Worm (Caenorhabditis elegans) whole organism, young adult: ENCODE data around the gene set-14.

Source experiments
- F33H1.4 ChIP-seq: fragments of 200-800 bp; sonication (Bioruptor generic); IDR thresholded peaks from 2 replicates; pipeline ENCODE4 v1.3.6; 2022; ENCODE audit warnings: missing genetic modification reagents, missing genetic modification characterization, missing compliant biosample characterization
- Y56A3A.18 ChIP-seq: fragments of 200-800 bp; sonication (Bioruptor generic); IDR thresholded peaks from 2 replicates; pipeline ENCODE4 v1.3.6; 2022; ENCODE audit warnings: missing genetic modification reagents, missing genetic modification characterization, missing compliant biosample characterization
- ama-1 ChIP-seq, 3 experiments: fragments of 150-350 bp in 1 of 3; sonication (generic microtip) in 2 of 3; optimal IDR thresholded peaks; 2 replicates each; lab custom pipeline; 2014 to 2018; ENCODE audit warnings: missing biosample characterization in 2 of 3, missing genetic modification characterization in 2 of 3, missing genetic modification reagents in 2 of 3
- die-1 ChIP-seq: sonication (generic microtip); optimal IDR thresholded peaks from 2 replicates; lab custom pipeline; 2016; ENCODE audit warnings: missing genotype, mild to moderate bottlenecking, missing genetic modification characterization, missing compliant biosample characterization
- dpl-1 ChIP-seq: fragments of 150-350 bp; optimal IDR thresholded peaks from 2 replicates; lab custom pipeline; 2014; ENCODE audit warnings: missing biosample characterization, missing genetic modification reagents, missing genetic modification characterization
- hlh-26 ChIP-seq: fragments of 200-800 bp; sonication (Bioruptor generic); conservative IDR thresholded peaks from 2 replicates; pipeline ENCODE4 v1.3.6; 2022; ENCODE audit warnings: missing genetic modification reagents, missing genetic modification characterization, missing compliant biosample characterization
- lag-1 ChIP-seq: fragments of 200-800 bp; sonication (Bioruptor generic); IDR thresholded peaks from 2 replicates; pipeline ENCODE4 v1.3.6; 2022; ENCODE audit warnings: missing genetic modification reagents, missing genetic modification characterization, missing compliant biosample characterization
- nfya-1 ChIP-seq: sonication (generic microtip); optimal IDR thresholded peaks from 2 replicates; lab custom pipeline; 2017; ENCODE audit warnings: antibody characterized with exemption, missing compliant biosample characterization, missing genetic modification characterization, borderline replicate concordance; ENCODE audit not compliant: insufficient read depth
- nfyb-1 ChIP-seq: fragments of 200-800 bp; sonication (Bioruptor generic); IDR thresholded peaks from 2 replicates; pipeline ENCODE4 v1.3.6; 2022; ENCODE audit warnings: missing genetic modification reagents, missing genetic modification characterization, missing compliant biosample characterization
- tbx-9 ChIP-seq: sonication (generic microtip); optimal IDR thresholded peaks from 2 replicates; lab custom pipeline; 2016; ENCODE audit warnings: borderline replicate concordance, missing genetic modification characterization, inconsistent platforms, missing compliant biosample characterization
- zfh-2 ChIP-seq: fragments of 200-800 bp; sonication (Bioruptor generic); conservative IDR thresholded peaks from 2 replicates; pipeline ENCODE4 v1.3.6; 2022; ENCODE audit warnings: missing genetic modification reagents, missing genetic modification characterization, missing compliant biosample characterization
- ztf-18 ChIP-seq: sonication (generic microtip); optimal IDR thresholded peaks from 2 replicates; lab custom pipeline; 2016; ENCODE audit warnings: missing genotype, mild to moderate bottlenecking, missing genetic modification characterization, missing compliant biosample characterization
- ztf-25 ChIP-seq: fragments of 200-800 bp; sonication (Bioruptor generic); IDR thresholded peaks from 2 replicates; pipeline ENCODE4 v1.3.6; 2022; ENCODE audit warnings: missing genetic modification reagents, missing genetic modification characterization, missing compliant biosample characterization

DNA sequence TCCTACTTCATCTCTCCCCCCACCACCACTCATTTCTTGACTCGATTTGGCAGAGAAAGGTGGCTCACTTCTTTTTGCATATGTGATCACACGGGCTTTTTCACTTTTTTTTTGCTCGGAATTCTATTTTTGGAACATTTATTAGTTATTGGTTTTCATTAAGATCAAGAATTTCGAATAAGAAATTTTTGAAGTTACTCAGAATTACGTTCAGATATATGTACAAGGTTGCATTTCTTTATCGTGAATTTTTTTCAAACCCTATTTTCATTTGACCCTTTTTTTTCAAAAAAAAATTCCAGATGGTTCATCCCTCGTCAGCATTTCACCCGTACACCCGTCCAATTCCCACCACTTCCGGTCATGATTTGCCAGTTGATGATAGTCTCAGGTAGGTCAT is 9.3 kb upstream of the set-14 start, which contains the start of gene ceh-62:
- no peak for TF ChIP-seq ztf-25 (GFP tag; lab: Robert Waterston, UW)
- TF ChIP-seq die-1 = no peak
- no peak for TF ChIP-seq ztf-18 (tag; lab: Kevin White, UChicago)
- no peak for TF ChIP-seq nfyb-1 (GFP tag; lab: Robert Waterston, UW)
- TF ChIP-seq nfya-1 (tag; lab: Kevin White, UChicago) = no peak
- no peak for TF ChIP-seq dpl-1 (GFP tag; lab: Kevin White, UChicago)
- no peak for TF ChIP-seq tbx-9 (tag; lab: Kevin White, UChicago)
- no peak for TF ChIP-seq F33H1.4 (GFP tag; lab: Robert Waterston, UW)
- no peak for TF ChIP-seq hlh-26
- TF ChIP-seq ama-1 (optimal IDR thresholded peaks at IDR 0.05; lab: Kevin White, UChicago) = no peak
- no peak for TF ChIP-seq ama-1 (GFP tag; optimal IDR thresholded peaks at IDR 0.05; lab: Kevin White, UChicago)
- no peak for TF ChIP-seq Y56A3A.18 (GFP tag; lab: Robert Waterston, UW)
- no peak for TF ChIP-seq zfh-2 (GFP tag; lab: Robert Waterston, UW)
- no peak for TF ChIP-seq lag-1 (GFP tag; lab: Robert Waterston, UW)
